Worm (Caenorhabditis elegans) whole organism, L2 larva: ENCODE data around the gene ZK546.5.

ENCODE experiments used
- C34F6.9 ChIP-seq: fragments of 150-350 bp; optimal IDR thresholded peaks from 2 replicates; lab custom pipeline; 2014; ENCODE audit warnings: missing biosample characterization, missing genetic modification characterization
- F13H6.1 ChIP-seq: sonication (generic microtip); optimal IDR thresholded peaks from 2 replicates; lab custom pipeline; 2016; ENCODE audit warnings: missing genetic modification characterization, missing compliant biosample characterization
- R02D3.7 ChIP-seq: fragments of 150-350 bp; optimal IDR thresholded peaks from 2 replicates; lab custom pipeline; 2014; ENCODE audit warnings: missing biosample characterization, missing genetic modification characterization
- Y55F3AM.14 ChIP-seq: fragments of 200-800 bp; sonication (Bioruptor generic); optimal IDR thresholded peaks from 2 replicates; lab custom pipeline; 2018; ENCODE audit warnings: mild to moderate bottlenecking, missing genetic modification characterization, missing compliant biosample characterization
- ZK546.5 ChIP-seq: sonication (generic microtip); optimal IDR thresholded peaks from 2 replicates; lab custom pipeline; 2017; ENCODE audit warnings: missing biosample characterization, missing genetic modification characterization
- aly-2 ChIP-seq: fragments of 150-350 bp; optimal IDR thresholded peaks from 2 replicates; lab custom pipeline; 2014; ENCODE audit warnings: missing biosample characterization, missing genetic modification characterization
- ama-1 ChIP-seq: fragments of 150-350 bp; optimal IDR thresholded peaks from 2 replicates; lab custom pipeline; 2018; ENCODE audit warnings: inconsistent platforms
- blmp-1 ChIP-seq: sonication (generic microtip); optimal IDR thresholded peaks from 2 replicates; lab custom pipeline; 2017; ENCODE audit warnings: missing genetic modification characterization, mild to moderate bottlenecking, missing compliant biosample characterization, antibody characterized with exemption, moderate library complexity; ENCODE audit not compliant: insufficient read depth
- ceh-16 ChIP-seq: fragments of 150-350 bp; optimal IDR thresholded peaks from 2 replicates; lab custom pipeline; 2014; ENCODE audit warnings: missing biosample characterization, missing genetic modification characterization
- ceh-82 ChIP-seq: fragments of 150-350 bp; optimal IDR thresholded peaks from 2 replicates; lab custom pipeline; 2014; ENCODE audit warnings: missing biosample characterization, missing genetic modification characterization
- crh-2 ChIP-seq: sonication (generic microtip); optimal IDR thresholded peaks from 2 replicates; lab custom pipeline; 2017; ENCODE audit warnings: missing biosample characterization, missing genetic modification characterization
- dmd-4 ChIP-seq: sonication (generic microtip); optimal IDR thresholded peaks from 2 replicates; lab custom pipeline; 2017; ENCODE audit warnings: missing biosample characterization, missing genetic modification characterization
- egl-27 ChIP-seq: sonication (generic microtip); optimal IDR thresholded peaks from 3 replicates; lab custom pipeline; 2017; ENCODE audit warnings: missing biosample characterization, missing genetic modification reagents, missing genetic modification characterization
- elt-1 ChIP-seq: fragments of 150-350 bp; optimal IDR thresholded peaks from 2 replicates; lab custom pipeline; 2014; ENCODE audit warnings: missing biosample characterization, missing genetic modification characterization
- elt-3 ChIP-seq: sonication (generic microtip); optimal IDR thresholded peaks from 2 replicates; lab custom pipeline; 2017; ENCODE audit warnings: missing biosample characterization, missing genetic modification characterization
- fos-1 ChIP-seq: fragments of 150-350 bp; optimal IDR thresholded peaks from 2 replicates; lab custom pipeline; 2014; ENCODE audit warnings: missing biosample characterization, missing genetic modification characterization
- lin-11 ChIP-seq: fragments of 150-350 bp; sonication (generic microtip); optimal IDR thresholded peaks from 2 replicates; lab custom pipeline; 2014; ENCODE audit warnings: missing biosample characterization, missing genetic modification characterization, inconsistent platforms, mixed read lengths
- lin-13 ChIP-seq: fragments of 150-350 bp; optimal IDR thresholded peaks from 2 replicates; lab custom pipeline; 2014; ENCODE audit warnings: missing biosample characterization, missing genetic modification reagents, missing genetic modification characterization
- lin-39 ChIP-seq: fragments of 150-350 bp; optimal IDR thresholded peaks from 2 replicates; lab custom pipeline; 2014; ENCODE audit warnings: missing biosample characterization, missing genetic modification reagents, missing genetic modification characterization
- lsy-2 ChIP-seq, 2 experiments: fragments of 150-350 bp in 1 of 2; sonication (generic microtip) in 1 of 2; optimal IDR thresholded peaks; 2 replicates each; lab custom pipeline; 2014 to 2017; ENCODE audit warnings: missing biosample characterization in 2 of 2, missing genetic modification characterization in 2 of 2
- mab-5 ChIP-seq: fragments of 150-350 bp; optimal IDR thresholded peaks from 2 replicates; lab custom pipeline; 2014; ENCODE audit warnings: missing biosample characterization, missing genetic modification characterization
- mbf-1 ChIP-seq: sonication (generic microtip); optimal IDR thresholded peaks from 2 replicates; lab custom pipeline; 2017; ENCODE audit warnings: missing biosample characterization, missing genetic modification characterization
- nhr-10 ChIP-seq: sonication (generic microtip); optimal IDR thresholded peaks from 2 replicates; lab custom pipeline; 2017; ENCODE audit warnings: missing biosample characterization, missing genetic modification characterization
- nhr-11 ChIP-seq: fragments of 150-350 bp; optimal IDR thresholded peaks from 2 replicates; lab custom pipeline; 2014; ENCODE audit warnings: missing biosample characterization, missing genetic modification characterization
- nhr-12 ChIP-seq: fragments of 150-350 bp; optimal IDR thresholded peaks from 2 replicates; lab custom pipeline; 2014; ENCODE audit warnings: missing biosample characterization, missing genetic modification characterization
- nhr-129 ChIP-seq: fragments of 150-350 bp; optimal IDR thresholded peaks from 2 replicates; lab custom pipeline; 2014; ENCODE audit warnings: missing biosample characterization, missing genetic modification characterization
- nhr-21 ChIP-seq: fragments of 150-350 bp; optimal IDR thresholded peaks from 2 replicates; lab custom pipeline; 2014; ENCODE audit warnings: missing biosample characterization, missing genetic modification characterization
- nhr-23 ChIP-seq: fragments of 150-350 bp; optimal IDR thresholded peaks from 2 replicates; lab custom pipeline; 2014; ENCODE audit warnings: missing biosample characterization, missing genetic modification reagents, missing genetic modification characterization
- nhr-237 ChIP-seq: fragments of 150-350 bp; optimal IDR thresholded peaks from 2 replicates; lab custom pipeline; 2014; ENCODE audit warnings: missing biosample characterization, missing genetic modification characterization
- nhr-25 ChIP-seq: fragments of 150-350 bp; sonication (generic microtip); optimal IDR thresholded peaks from 3 replicates; lab custom pipeline; 2014; ENCODE audit warnings: missing biosample characterization, missing genetic modification characterization
- nhr-6 ChIP-seq: fragments of 150-350 bp; optimal IDR thresholded peaks from 2 replicates; lab custom pipeline; 2014; ENCODE audit warnings: missing biosample characterization, missing genetic modification characterization
- nhr-77 ChIP-seq: fragments of 150-350 bp; optimal IDR thresholded peaks from 2 replicates; lab custom pipeline; 2014; ENCODE audit warnings: missing biosample characterization, missing genetic modification characterization
- peb-1 ChIP-seq: fragments of 150-350 bp; optimal IDR thresholded peaks from 2 replicates; lab custom pipeline; 2014; ENCODE audit warnings: missing biosample characterization, missing genetic modification characterization
- sem-4 ChIP-seq: fragments of 150-350 bp; optimal IDR thresholded peaks from 2 replicates; lab custom pipeline; 2014; ENCODE audit warnings: missing biosample characterization, missing genetic modification reagents, missing genetic modification characterization
- sma-3 ChIP-seq: sonication (generic microtip); optimal IDR thresholded peaks from 2 replicates; lab custom pipeline; 2016; ENCODE audit warnings: missing genetic modification reagents, missing genetic modification characterization, missing compliant biosample characterization
- sma-9 ChIP-seq, 2 experiments: fragments of 150-350 bp in 1 of 2; sonication (generic microtip) in 1 of 2; optimal IDR thresholded peaks; 2 replicates each; lab custom pipeline; 2014 to 2016; ENCODE audit warnings: missing genetic modification characterization in 2 of 2, mild to moderate bottlenecking in 1 of 2, missing biosample characterization in 1 of 2, missing compliant biosample characterization in 1 of 2, missing genetic modification reagents in 1 of 2, moderate library complexity in 1 of 2
- snpc-4 ChIP-seq: fragments of 150-350 bp; optimal IDR thresholded peaks from 2 replicates; lab custom pipeline; 2014; ENCODE audit warnings: missing biosample characterization, missing genetic modification characterization
- unc-55 ChIP-seq: fragments of 150-350 bp; sonication (generic microtip); optimal IDR thresholded peaks from 3 replicates; lab custom pipeline; 2014; ENCODE audit warnings: missing biosample characterization, missing genetic modification reagents, missing genetic modification characterization
- ztf-1 ChIP-seq: fragments of 200-800 bp; sonication (Bioruptor generic); conservative IDR thresholded peaks from 2 replicates; pipeline ENCODE4 v1.3.6; 2022; ENCODE audit warnings: missing genetic modification characterization, missing compliant biosample characterization
- ztf-11 ChIP-seq: sonication (generic microtip); optimal IDR thresholded peaks from 2 replicates; lab custom pipeline; 2017; ENCODE audit warnings: missing biosample characterization, missing genetic modification characterization
- ztf-4 ChIP-seq: fragments of 150-350 bp; optimal IDR thresholded peaks from 2 replicates; lab custom pipeline; 2014; ENCODE audit warnings: missing biosample characterization, missing genetic modification characterization

ZK546.5 gene

DNA sequence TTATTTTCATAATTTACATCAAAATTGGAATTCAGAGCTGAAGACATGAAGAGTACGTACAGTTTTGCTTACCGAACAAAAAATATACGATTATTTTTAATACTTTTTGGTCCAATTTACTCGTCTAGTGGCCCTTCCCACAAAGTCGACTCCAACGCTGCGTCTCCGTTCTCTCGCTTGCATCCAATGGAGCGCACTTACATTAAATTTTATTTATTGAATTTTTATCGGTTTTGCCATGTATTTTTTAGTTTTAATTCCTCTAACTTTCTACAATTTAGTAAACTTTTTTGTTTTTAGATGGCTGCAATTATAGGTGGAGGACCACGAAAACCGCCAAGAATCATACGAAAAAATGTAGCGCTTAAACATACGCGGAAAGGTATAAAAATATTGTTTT is at the start of gene ZK546.5:
TSS of gene ZK546.5 (plus strand) at position 301 of the 400 bp plus-strand sequence.
- TF ChIP-seq C34F6.9: peak; percentile 34
- TF ChIP-seq nhr-129 (tag; lab: Kevin White, UChicago): no peak
- no peak for TF ChIP-seq dmd-4 (tag; lab: Kevin White, UChicago)
- peak; percentile 18 for TF ChIP-seq unc-55 (GFP tag; lab: Kevin White, UChicago)

DNA sequence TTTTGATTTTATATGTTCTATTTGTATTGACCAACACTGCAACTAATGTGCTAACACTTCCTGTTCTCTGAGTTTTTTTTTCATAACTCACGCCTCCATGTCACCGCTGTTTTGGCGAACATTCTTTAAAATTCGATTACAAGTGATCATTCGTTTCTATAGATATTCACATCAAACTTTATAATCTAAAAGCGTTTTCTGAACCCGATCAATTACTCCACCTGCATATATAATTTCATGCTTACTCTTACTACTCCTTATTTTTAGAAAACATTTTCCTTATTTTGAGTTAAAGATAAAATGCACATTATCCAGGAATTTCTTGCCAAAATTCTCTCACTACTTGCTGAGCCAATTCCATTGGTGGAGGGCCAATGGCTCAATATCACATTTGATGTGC is 49.6 kb upstream of the ZK546.5 start, which contains the start of gene R05F9.7:
TSS of gene R05F9.7 (plus strand) at position 301 of the 400 bp plus-strand sequence.
- TF ChIP-seq lsy-2 (tag; optimal IDR thresholded peaks at IDR 0.05; lab: Kevin White, UChicago) (no peak), sma-3 (GFP tag; lab: Kevin White, UChicago) (no peak), nhr-6 (no peak), elt-1 (tag; lab: Kevin White, UChicago) (no peak), ztf-4 (tag; lab: Kevin White, UChicago) (no peak), nhr-21 (no peak), sem-4 (no peak), nhr-129 (tag; lab: Kevin White, UChicago) (no peak), nhr-11 (no peak), nhr-12 (tag; lab: Kevin White, UChicago) (no peak), snpc-4 (no peak), aly-2 (no peak), lin-11 (no peak), ztf-1 (GFP tag; lab: Robert Waterston, UW) (no peak), nhr-23 (tag; lab: Kevin White, UChicago) (no peak)
- TF ChIP-seq, all 48 proteins: peak for 0

DNA sequence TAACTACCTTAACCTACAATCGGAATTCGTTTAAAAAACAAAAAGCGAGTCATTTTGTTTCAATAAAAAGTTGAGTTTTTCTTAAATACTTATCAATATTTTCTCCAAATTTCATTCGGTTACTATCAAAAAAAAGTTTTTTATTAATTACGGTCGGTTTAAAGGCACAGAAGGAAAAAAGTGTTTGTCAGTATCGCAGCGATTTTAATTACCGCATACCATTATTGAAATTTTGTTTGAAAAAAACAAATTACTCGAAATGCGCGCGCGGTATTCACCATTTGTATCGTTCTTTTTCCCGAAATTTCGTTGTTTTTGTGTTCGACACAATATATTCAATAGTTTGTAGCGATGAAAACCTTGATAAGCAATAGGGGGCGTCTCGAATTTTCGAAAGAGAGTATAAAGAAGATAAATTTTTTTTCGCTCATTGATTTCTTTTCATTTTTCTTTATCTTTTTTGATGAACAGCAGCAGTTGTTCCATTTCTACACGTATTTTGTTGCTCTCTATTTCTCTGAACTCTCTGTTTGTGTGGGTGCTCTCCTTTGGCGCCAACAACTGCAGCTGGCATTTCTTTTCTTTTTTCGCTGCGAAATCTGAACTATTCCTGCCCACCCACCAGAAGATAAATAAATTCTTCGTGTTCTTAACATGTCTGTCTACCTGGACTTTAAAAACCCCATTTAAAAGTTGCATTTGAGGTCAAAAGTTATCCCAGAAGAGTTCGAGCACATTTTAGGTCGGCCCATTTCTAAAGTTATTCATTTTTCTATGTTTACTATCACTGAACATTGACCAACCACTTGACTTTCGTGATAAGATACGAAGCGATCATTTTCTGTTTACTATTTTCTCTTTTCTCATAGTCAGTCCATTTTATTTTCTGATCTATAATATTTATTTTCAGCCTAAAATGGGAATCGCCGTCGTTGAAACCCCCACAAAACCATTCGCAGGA is 46.8 kb upstream of the ZK546.5 start, which contains the start of gene pgm-1:
TSS of gene pgm-1 (plus strand) at position 911 of the 961 bp plus-strand sequence.
- peak; percentile 50 for TF ChIP-seq ama-1 (lab: Kevin White, UChicago)
- TF ChIP-seq nhr-11: no peak
- peak in 1 of 2 experiments; percentile 23 for TF ChIP-seq lsy-2 (tag; optimal IDR thresholded peaks at IDR 0.05; lab: Kevin White, UChicago)
- TF ChIP-seq F13H6.1 (tag; lab: Kevin White, UChicago): peak; percentile 52
- TF ChIP-seq sma-9 (GFP tag; optimal IDR thresholded peaks at IDR 0.05; lab: Kevin White, UChicago): peak; percentile 45
- TF ChIP-seq sma-9 (tag; optimal IDR thresholded peaks at IDR 0.05; lab: Kevin White, UChicago): no peak
- TF ChIP-seq nhr-129 (tag; lab: Kevin White, UChicago): peak; percentile 33
- peak; percentile 15 for TF ChIP-seq fos-1
- TF ChIP-seq C34F6.9: peak; percentile 70
- TF ChIP-seq ceh-16 (tag; lab: Kevin White, UChicago): no peak
- peak; percentile 53 for TF ChIP-seq crh-2 (tag; lab: Kevin White, UChicago)
- TF ChIP-seq unc-55 (GFP tag; lab: Kevin White, UChicago): peak; percentile 9

DNA sequence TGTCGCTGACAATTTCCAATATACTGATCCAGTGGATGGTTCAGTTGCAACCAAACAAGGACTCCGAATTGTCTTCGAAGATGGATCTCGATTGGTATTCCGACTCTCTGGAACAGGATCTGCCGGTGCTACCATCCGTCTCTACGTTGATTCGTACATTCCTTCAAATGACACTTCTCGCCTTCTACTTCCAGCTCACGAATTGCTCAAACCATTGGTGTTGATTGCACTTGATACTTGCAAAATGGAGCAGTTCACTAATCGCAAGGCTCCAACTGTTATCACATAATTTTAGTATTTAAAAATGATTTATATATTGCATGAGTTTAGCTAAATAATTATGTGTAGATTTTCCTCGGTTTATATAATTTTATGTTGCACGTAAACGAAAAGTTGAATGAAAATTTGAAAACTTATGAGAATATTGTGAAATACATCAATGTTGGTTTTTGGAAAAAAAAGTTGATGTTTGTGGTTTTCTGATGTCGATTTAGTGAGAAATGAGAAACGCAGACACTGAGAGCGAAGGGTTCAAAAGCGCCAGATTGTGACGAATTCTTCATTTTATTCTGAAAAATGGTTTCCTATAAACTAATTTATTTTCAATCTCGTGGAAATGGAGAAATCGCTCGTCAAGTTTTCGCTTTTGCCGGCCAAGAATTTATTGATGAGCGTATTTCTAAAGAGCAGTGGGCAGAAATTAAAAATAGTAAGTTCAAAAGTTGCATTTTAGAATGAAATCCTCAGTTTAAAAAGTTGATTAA is 44.4 kb upstream of the ZK546.5 start, which contains the start of gene gst-9:
TSS of gene gst-9 (plus strand) at position 574 of the 764 bp plus-strand sequence.
- TF ChIP-seq C34F6.9 (no peak), lin-39 (tag; lab: Kevin White, UChicago) (no peak), nhr-25 (no peak), nhr-129 (tag; lab: Kevin White, UChicago) (peak; percentile 33), nhr-6 (peak; percentile 8), mab-5 (no peak), ceh-82 (tag; lab: Kevin White, UChicago) (no peak), nhr-10 (no peak), nhr-23 (tag; lab: Kevin White, UChicago) (no peak), ZK546.5 (tag; lab: Kevin White, UChicago) (no peak), lin-11 (no peak), lsy-2 (tag; optimal IDR thresholded peaks at IDR 0.05; lab: Kevin White, UChicago) (peak in 1 of 2 experiments; percentile 51), ztf-11 (tag; lab: Kevin White, UChicago) (no peak), ztf-4 (tag; lab: Kevin White, UChicago) (peak; percentile 66), nhr-11 (no peak), peb-1 (tag; lab: Kevin White, UChicago) (no peak), elt-3 (tag; lab: Kevin White, UChicago) (no peak), sem-4 (no peak), dmd-4 (tag; lab: Kevin White, UChicago) (no peak), R02D3.7 (tag; lab: Kevin White, UChicago) (no peak), egl-27 (no peak), ztf-1 (GFP tag; lab: Robert Waterston, UW) (no peak), Y55F3AM.14 (GFP tag; lab: Kevin White, UChicago) (no peak), mbf-1 (tag; lab: Kevin White, UChicago) (no peak), fos-1 (no peak), unc-55 (GFP tag; lab: Kevin White, UChicago) (peak; percentile 43), lin-13 (no peak), nhr-237 (no peak), blmp-1 (tag; lab: Kevin White, UChicago) (no peak), nhr-77 (tag; lab: Kevin White, UChicago) (no peak), crh-2 (tag; lab: Kevin White, UChicago) (peak; percentile 61)
